Worm (Caenorhabditis elegans) whole organism, midembryonic: ENCODE measurements around the gene F10E9.12.

ENCODE experiments used
- T22C8.4 ChIP-seq: fragments of 200-800 bp; sonication (Bioruptor generic); IDR thresholded peaks from 2 replicates; pipeline ENCODE4 v1.3.6; 2022; ENCODE audit warnings: missing genetic modification characterization, missing compliant biosample characterization
- cog-1 ChIP-seq: sonication (generic microtip); optimal IDR thresholded peaks from 2 replicates; lab custom pipeline; 2016; ENCODE audit warnings: missing genetic modification characterization, missing compliant biosample characterization
- flt-1 ChIP-seq: fragments of 200-800 bp; sonication (Bioruptor generic); IDR thresholded peaks from 2 replicates; pipeline ENCODE4 v1.3.6; 2022; ENCODE audit warnings: missing genetic modification characterization, missing compliant biosample characterization
- klf-2 ChIP-seq: fragments of 200-800 bp; sonication (Bioruptor generic); conservative IDR thresholded peaks from 2 replicates; pipeline ENCODE4 v1.3.6; 2022; ENCODE audit warnings: missing genetic modification reagents, missing genetic modification characterization, missing compliant biosample characterization
- med-1 ChIP-seq: sonication (generic microtip); optimal IDR thresholded peaks from 2 replicates; lab custom pipeline; 2017; ENCODE audit warnings: missing genetic modification characterization, mild to moderate bottlenecking, missing compliant biosample characterization, antibody characterized with exemption, missing genetic modification reagents; ENCODE audit not compliant: insufficient read depth
- ref-1 ChIP-seq: fragments of 200-800 bp; sonication (Bioruptor generic); conservative IDR thresholded peaks from 2 replicates; pipeline ENCODE4 v1.3.6; 2022; ENCODE audit warnings: missing genetic modification reagents, missing genetic modification characterization, missing compliant biosample characterization
- tab-1 ChIP-seq: fragments of 200-800 bp; sonication (Bioruptor generic); IDR thresholded peaks from 2 replicates; pipeline ENCODE4 v1.3.6; 2022; ENCODE audit warnings: missing genetic modification characterization, missing compliant biosample characterization
- ztf-23 ChIP-seq: fragments of 200-800 bp; sonication (Bioruptor generic); IDR thresholded peaks from 2 replicates; pipeline ENCODE4 v1.3.6; 2022; ENCODE audit warnings: missing genetic modification reagents, missing genetic modification characterization, missing compliant biosample characterization
- ztf-29 ChIP-seq: fragments of 200-800 bp; sonication (Bioruptor generic); IDR thresholded peaks from 2 replicates; pipeline ENCODE4 v1.3.6; 2022; ENCODE audit warnings: missing genetic modification reagents, missing genetic modification characterization, missing compliant biosample characterization

Gene F10E9.12

DNA sequence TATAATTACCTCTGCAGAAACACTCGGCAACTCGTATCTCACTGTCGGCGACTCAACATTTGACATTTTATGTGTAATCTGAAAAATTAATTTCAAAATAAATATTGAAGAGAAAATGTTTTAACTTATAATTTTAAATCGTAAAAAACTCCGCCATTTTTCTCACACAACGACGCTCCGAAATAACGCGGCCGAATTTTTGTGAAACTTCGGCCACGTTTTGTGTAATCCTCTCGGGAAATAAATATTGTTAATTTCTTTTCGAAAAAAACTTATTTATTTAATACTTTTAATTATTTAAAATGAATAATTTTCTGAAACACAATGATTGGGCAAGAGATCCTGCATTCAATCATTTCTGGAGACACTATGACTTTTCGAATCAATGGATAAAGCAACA is 17.0 kb upstream of the F10E9.12 start, which contains the start of the genes F10E9.7 and F10E9.5:
Gene F10E9.7 (minus strand): TSS at position 86 of the 400 bp plus-strand sequence.
Gene F10E9.5 (plus strand): TSS at position 237 of the 400 bp plus-strand sequence.
- 0 out of 2 replicates have a peak, but pooled peaks have one; percentile 40 for TF ChIP-seq klf-2 (GFP tag; lab: Robert Waterston, UW)
- TF ChIP-seq cog-1 (tag; lab: Kevin White, UChicago): peak; percentile 40
- no peak for TF ChIP-seq ztf-29 (GFP tag; lab: Robert Waterston, UW)
- TF ChIP-seq T22C8.4 (GFP tag; lab: Robert Waterston, UW): no peak
- no peak for TF ChIP-seq med-1 (GFP tag; lab: Kevin White, UChicago)
- TF ChIP-seq tab-1: no peak
- TF ChIP-seq ztf-23 (GFP tag; lab: Robert Waterston, UW): peak; percentile 73; the same call in 1 of the 2 replicates
- TF ChIP-seq flt-1 (GFP tag; lab: Robert Waterston, UW): peak; percentile 71; the same call in 1 of the 2 replicates
- no peak for TF ChIP-seq ref-1

DNA sequence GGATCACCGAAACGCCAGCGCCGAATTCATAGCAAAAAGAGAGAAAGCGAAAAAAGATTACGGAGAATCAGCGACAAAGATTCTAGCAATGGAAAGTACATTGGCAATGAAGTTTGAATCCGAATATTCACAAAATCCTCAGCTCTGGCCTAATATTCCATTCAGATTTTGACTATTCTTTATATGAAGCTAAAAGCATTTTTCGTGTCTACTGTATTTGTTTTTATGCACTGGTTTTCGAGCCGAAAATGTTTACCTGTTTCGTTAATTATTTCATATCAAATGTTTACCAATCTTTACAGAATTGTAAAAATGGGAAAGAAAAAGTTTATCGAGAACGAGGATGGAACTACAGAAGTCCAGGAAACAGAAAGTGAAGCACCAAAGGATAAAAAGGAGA is 16.1 kb upstream of the F10E9.12 start, which contains the start of gene F10E9.4:
Gene F10E9.4 (plus strand): TSS at position 301 of the 400 bp plus-strand sequence.
- TF ChIP-seq med-1 (GFP tag; lab: Kevin White, UChicago): no peak
- TF ChIP-seq T22C8.4 (GFP tag; lab: Robert Waterston, UW): no peak
- TF ChIP-seq klf-2 (GFP tag; lab: Robert Waterston, UW): no peak
- no peak for TF ChIP-seq ztf-29 (GFP tag; lab: Robert Waterston, UW)
- TF ChIP-seq ref-1: no peak
- TF ChIP-seq flt-1 (GFP tag; lab: Robert Waterston, UW): no peak
- no peak for TF ChIP-seq tab-1
- TF ChIP-seq ztf-23 (GFP tag; lab: Robert Waterston, UW): no peak
- TF ChIP-seq cog-1 (tag; lab: Kevin White, UChicago): no peak

ce11 chrIII:8310239-8311057 is 13.9 kb upstream of the F10E9.12 start, which contains the start of gene F10E9.3:
TSS of gene F10E9.3 (plus strand) at chrIII:8311007.
- TF ChIP-seq tab-1 (no peak), ztf-23 (GFP tag; lab: Robert Waterston, UW) (no peak), ref-1 (no peak), klf-2 (GFP tag; lab: Robert Waterston, UW) (no peak), med-1 (GFP tag; lab: Kevin White, UChicago) (no peak), flt-1 (GFP tag; lab: Robert Waterston, UW) (no peak), T22C8.4 (GFP tag; lab: Robert Waterston, UW) (no peak), cog-1 (tag; lab: Kevin White, UChicago) (no peak), ztf-29 (GFP tag; lab: Robert Waterston, UW) (no peak)

DNA sequence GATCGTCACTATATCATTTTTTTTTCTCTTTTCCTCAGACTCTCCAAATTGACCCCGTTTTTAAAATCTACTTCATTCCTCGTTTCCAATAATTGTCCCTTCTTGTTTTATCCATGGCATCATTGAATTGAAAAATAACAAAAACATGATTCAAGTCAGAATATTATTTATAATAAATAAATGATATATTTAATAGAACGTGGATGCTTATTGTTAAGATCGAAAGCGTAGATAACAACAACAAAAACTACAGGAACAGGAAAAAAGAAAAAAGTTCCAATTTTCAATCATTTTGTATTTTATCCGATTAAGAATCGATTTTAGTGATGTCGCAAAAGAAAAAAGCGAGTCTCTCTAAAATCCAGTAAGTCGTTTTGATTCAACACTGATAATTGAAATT is 11.9 kb upstream of the F10E9.12 start, which contains the start of gene F10E9.2:
Gene F10E9.2 (plus strand): TSS at position 301 of the 400 bp plus-strand sequence.
- TF ChIP-seq flt-1 (GFP tag; lab: Robert Waterston, UW) (no peak), cog-1 (tag; lab: Kevin White, UChicago) (no peak), ref-1 (no peak), ztf-29 (GFP tag; lab: Robert Waterston, UW) (no peak), ztf-23 (GFP tag; lab: Robert Waterston, UW) (no peak), klf-2 (GFP tag; lab: Robert Waterston, UW) (no peak), tab-1 (no peak), T22C8.4 (GFP tag; lab: Robert Waterston, UW) (no peak), med-1 (GFP tag; lab: Kevin White, UChicago) (no peak)

DNA sequence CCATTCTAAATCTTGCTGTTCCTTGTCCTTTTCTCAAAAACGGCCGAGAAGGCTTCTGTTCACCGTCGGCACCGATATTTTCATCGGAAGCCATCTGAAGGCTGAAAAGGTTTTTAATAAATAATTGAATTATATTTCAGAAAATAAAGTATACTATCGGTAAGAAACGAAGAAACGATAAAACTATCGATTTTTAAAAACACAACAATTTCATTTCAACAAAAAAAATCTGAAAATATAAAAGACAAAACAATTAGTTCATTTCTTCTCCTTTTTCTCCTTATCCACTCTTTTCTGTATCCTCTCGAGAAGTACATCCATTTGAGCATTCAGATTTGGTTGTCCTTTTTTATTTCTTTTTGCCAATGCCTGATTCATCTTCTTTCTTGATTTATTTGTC is 5.9 kb upstream of the F10E9.12 start, which contains the start of gene sas-4:
Gene sas-4 (minus strand): TSS at position 101 of the 400 bp plus-strand sequence.
- TF ChIP-seq klf-2 (GFP tag; lab: Robert Waterston, UW): no peak
- no peak for TF ChIP-seq flt-1 (GFP tag; lab: Robert Waterston, UW)
- TF ChIP-seq cog-1 (tag; lab: Kevin White, UChicago): no peak
- TF ChIP-seq ref-1: no peak
- TF ChIP-seq tab-1: no peak
- TF ChIP-seq ztf-23 (GFP tag; lab: Robert Waterston, UW): no peak
- TF ChIP-seq med-1 (GFP tag; lab: Kevin White, UChicago): no peak
- TF ChIP-seq ztf-29 (GFP tag; lab: Robert Waterston, UW): no peak
- TF ChIP-seq T22C8.4 (GFP tag; lab: Robert Waterston, UW): no peak

DNA sequence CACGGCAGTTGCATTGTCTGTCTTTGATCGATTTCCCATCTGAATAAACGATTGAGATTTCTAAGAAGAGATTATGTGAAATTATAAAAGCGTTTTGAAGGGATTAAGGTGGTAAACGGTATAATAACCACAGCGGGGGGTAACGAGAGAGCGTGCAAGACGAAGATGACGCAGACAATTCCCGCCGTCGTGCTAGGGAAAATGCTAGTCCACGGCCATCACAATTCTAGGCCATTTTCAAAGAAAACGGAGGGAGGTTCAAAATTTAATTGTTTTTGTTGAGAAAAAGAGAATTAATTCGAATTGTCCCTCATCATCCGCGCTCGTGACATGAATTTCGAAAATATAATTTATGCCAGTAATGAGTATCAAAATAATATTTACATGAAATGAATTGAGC is 5.2 kb upstream of the F10E9.12 start, which contains the start of gene F10E9.11:
Gene F10E9.11 (minus strand): TSS at position 161 of the 400 bp plus-strand sequence.
- TF ChIP-seq ztf-29 (GFP tag; lab: Robert Waterston, UW): no peak
- no peak for TF ChIP-seq T22C8.4 (GFP tag; lab: Robert Waterston, UW)
- peak; percentile 81 for TF ChIP-seq flt-1 (GFP tag; lab: Robert Waterston, UW)
- peak; percentile 63 for TF ChIP-seq cog-1 (tag; lab: Kevin White, UChicago)
- peak; percentile 79; the same call in 1 of the 2 replicates for TF ChIP-seq ztf-23 (GFP tag; lab: Robert Waterston, UW)
- TF ChIP-seq klf-2 (GFP tag; lab: Robert Waterston, UW): peak; percentile 62; the same call in 1 of the 2 replicates

ce11 chrIII:8320183-8320582 is 4.2 kb upstream of the F10E9.12 start, which contains the start of gene F10E9.10:
TSS of gene F10E9.10 (minus strand) at chrIII:8320283.
- no peak for TF ChIP-seq cog-1 (tag; lab: Kevin White, UChicago)
- no peak for TF ChIP-seq ref-1
- TF ChIP-seq flt-1 (GFP tag; lab: Robert Waterston, UW): no peak
- TF ChIP-seq med-1 (GFP tag; lab: Kevin White, UChicago): no peak
- TF ChIP-seq ztf-29 (GFP tag; lab: Robert Waterston, UW): no peak
- TF ChIP-seq ztf-23 (GFP tag; lab: Robert Waterston, UW): no peak
- no peak for TF ChIP-seq T22C8.4 (GFP tag; lab: Robert Waterston, UW)
- TF ChIP-seq tab-1: no peak
- no peak for TF ChIP-seq klf-2 (GFP tag; lab: Robert Waterston, UW)

ce11 chrIII:8321225-8321624 is 3.1 kb upstream of the F10E9.12 start:
- no peak for TF ChIP-seq ztf-23 (GFP tag; lab: Robert Waterston, UW)
- TF ChIP-seq ztf-29 (GFP tag; lab: Robert Waterston, UW): no peak
- TF ChIP-seq klf-2 (GFP tag; lab: Robert Waterston, UW): no peak
- no peak for TF ChIP-seq flt-1 (GFP tag; lab: Robert Waterston, UW)
- no peak for TF ChIP-seq cog-1 (tag; lab: Kevin White, UChicago)
- no peak for TF ChIP-seq med-1 (GFP tag; lab: Kevin White, UChicago)
- TF ChIP-seq ref-1: no peak
- no peak for TF ChIP-seq T22C8.4 (GFP tag; lab: Robert Waterston, UW)
- no peak for TF ChIP-seq tab-1
